Worm (Caenorhabditis elegans) whole organism, young adult: ENCODE measurements around the gene T13F3.8.
"Not testable (repeated sequence)": the region's sequence is repeated elsewhere in the genome, so short reads cannot be mapped to it uniquely, and the experiment has no call there.

ENCODE experiments used
- B0336.3 ChIP-seq: fragments of 200-800 bp; sonication (Bioruptor generic); IDR thresholded peaks from 2 replicates; pipeline ENCODE4 v1.3.6; 2022; ENCODE audit warnings: missing genetic modification characterization, missing compliant biosample characterization
- F22D6.2 ChIP-seq: sonication (generic microtip); optimal IDR thresholded peaks from 2 replicates; lab custom pipeline; 2016; ENCODE audit warnings: mild to moderate bottlenecking, missing genetic modification characterization, missing compliant biosample characterization
- F23B12.7 ChIP-seq: sonication (generic microtip); optimal IDR thresholded peaks from 2 replicates; lab custom pipeline; 2017; ENCODE audit warnings: missing genetic modification characterization, mild to moderate bottlenecking, missing compliant biosample characterization, antibody characterized with exemption, moderate library complexity; ENCODE audit not compliant: insufficient read depth
- F33H1.4 ChIP-seq: fragments of 200-800 bp; sonication (Bioruptor generic); IDR thresholded peaks from 2 replicates; pipeline ENCODE4 v1.3.6; 2022; ENCODE audit warnings: missing genetic modification reagents, missing genetic modification characterization, missing compliant biosample characterization
- F52B5.7 ChIP-seq: sonication (generic microtip); optimal IDR thresholded peaks from 2 replicates; lab custom pipeline; 2016; ENCODE audit warnings: mild to moderate bottlenecking, missing genetic modification characterization, missing compliant biosample characterization
- T07F8.4 ChIP-seq: sonication (generic microtip); optimal IDR thresholded peaks from 2 replicates; lab custom pipeline; 2016; ENCODE audit warnings: mild to moderate bottlenecking, missing genetic modification characterization, moderate library complexity, missing compliant biosample characterization
- akir-1 ChIP-seq: fragments of 200-800 bp; sonication (Bioruptor generic); optimal IDR thresholded peaks from 2 replicates; lab custom pipeline; 2018; ENCODE audit warnings: mild to moderate bottlenecking, missing genetic modification characterization, moderate library complexity, missing compliant biosample characterization
- attf-6 ChIP-seq: fragments of 200-800 bp; sonication (Bioruptor generic); IDR thresholded peaks from 2 replicates; pipeline ENCODE4 v1.3.6; 2022; ENCODE audit warnings: missing genetic modification reagents, missing genetic modification characterization, missing compliant biosample characterization
- bed-1 ChIP-seq: fragments of 200-800 bp; sonication (Bioruptor generic); IDR thresholded peaks from 2 replicates; pipeline ENCODE4 v1.3.6; 2022; ENCODE audit warnings: missing genetic modification reagents, missing genetic modification characterization, missing compliant biosample characterization
- ccch-3 ChIP-seq: fragments of 200-800 bp; sonication (Bioruptor generic); optimal IDR thresholded peaks from 2 replicates; lab custom pipeline; 2018; ENCODE audit warnings: mild to moderate bottlenecking, missing genetic modification characterization, missing compliant biosample characterization
- hmg-20 ChIP-seq: fragments of 200-800 bp; sonication (Bioruptor generic); IDR thresholded peaks from 2 replicates; pipeline ENCODE4 v1.3.6; 2022; ENCODE audit warnings: missing genetic modification reagents, missing genetic modification characterization, missing compliant biosample characterization
- hsf-1 ChIP-seq: fragments of 200-800 bp; sonication (Bioruptor generic); IDR thresholded peaks from 2 replicates; pipeline ENCODE4 v1.3.6; 2022; ENCODE audit warnings: missing genetic modification reagents, missing genetic modification characterization, missing compliant biosample characterization
- lin-54 ChIP-seq: fragments of 200-800 bp; sonication (Bioruptor generic); optimal IDR thresholded peaks from 2 replicates; lab custom pipeline; 2018; ENCODE audit warnings: mild to moderate bottlenecking, missing genetic modification characterization, missing compliant biosample characterization
- mcd-1 ChIP-seq: fragments of 200-800 bp; sonication (Bioruptor generic); IDR thresholded peaks from 2 replicates; pipeline ENCODE4 v1.3.6; 2022; ENCODE audit warnings: missing genetic modification reagents, missing genetic modification characterization, missing compliant biosample characterization
- nfya-1 ChIP-seq: sonication (generic microtip); optimal IDR thresholded peaks from 2 replicates; lab custom pipeline; 2017; ENCODE audit warnings: antibody characterized with exemption, missing compliant biosample characterization, missing genetic modification characterization, borderline replicate concordance; ENCODE audit not compliant: insufficient read depth
- nhr-120 ChIP-seq: fragments of 200-800 bp; sonication (Bioruptor generic); IDR thresholded peaks from 2 replicates; pipeline ENCODE4 v1.3.6; 2022; ENCODE audit warnings: missing genetic modification characterization, missing compliant biosample characterization
- nhr-179 ChIP-seq: sonication (generic microtip); optimal IDR thresholded peaks from 2 replicates; lab custom pipeline; 2016; ENCODE audit warnings: mild to moderate bottlenecking, missing genetic modification characterization, missing compliant biosample characterization
- nhr-27 ChIP-seq: fragments of 200-800 bp; sonication (Bioruptor generic); optimal IDR thresholded peaks from 2 replicates; lab custom pipeline; 2018; ENCODE audit warnings: mild to moderate bottlenecking, missing genetic modification characterization, moderate library complexity, missing compliant biosample characterization
- nhr-80 ChIP-seq: sonication (generic microtip); optimal IDR thresholded peaks from 2 replicates; lab custom pipeline; 2016; ENCODE audit warnings: missing genetic modification characterization, missing compliant biosample characterization
- pbrm-1 ChIP-seq: fragments of 200-800 bp; sonication (Bioruptor generic); IDR thresholded peaks from 2 replicates; pipeline ENCODE4 v1.3.6; 2022; ENCODE audit warnings: missing genetic modification reagents, missing genetic modification characterization, missing compliant biosample characterization
- repo-1 ChIP-seq: sonication (generic microtip); optimal IDR thresholded peaks from 2 replicates; lab custom pipeline; 2017; ENCODE audit warnings: mild to moderate bottlenecking, missing genetic modification characterization, missing compliant biosample characterization
- snpc-3.4 ChIP-seq: sonication (generic microtip); optimal IDR thresholded peaks from 2 replicates; lab custom pipeline; 2017; ENCODE audit warnings: missing genetic modification characterization, mild to moderate bottlenecking, missing compliant biosample characterization, antibody characterized with exemption, moderate library complexity, missing genotype, missing genetic modification reagents
- snpc-4 ChIP-seq, 5 experiments: fragments of 150-350 bp in 1 of 5; sonication (generic microtip) in 4 of 5; optimal IDR thresholded peaks; 2 replicates each; lab custom pipeline; 2014 to 2018; ENCODE audit warnings: missing genetic modification characterization in 5 of 5, missing biosample characterization in 3 of 5, antibody characterized with exemption in 2 of 5, mild to moderate bottlenecking in 2 of 5, missing compliant biosample characterization in 2 of 5, missing genotype in 2 of 5, moderate library complexity in 2 of 5, missing genetic modification reagents in 1 of 5
- somi-1 ChIP-seq: fragments of 200-800 bp; sonication (Bioruptor generic); optimal IDR thresholded peaks from 2 replicates; lab custom pipeline; 2018; ENCODE audit warnings: mild to moderate bottlenecking, missing genetic modification characterization, missing compliant biosample characterization
- tbx-9 ChIP-seq: sonication (generic microtip); optimal IDR thresholded peaks from 2 replicates; lab custom pipeline; 2016; ENCODE audit warnings: borderline replicate concordance, missing genetic modification characterization, inconsistent platforms, missing compliant biosample characterization
- tlf-1 ChIP-seq: fragments of 200-800 bp; sonication (Bioruptor generic); optimal IDR thresholded peaks from 2 replicates; lab custom pipeline; 2018; ENCODE audit warnings: mild to moderate bottlenecking, missing genetic modification characterization, missing compliant biosample characterization
- unc-62 ChIP-seq: fragments of 150-350 bp; optimal IDR thresholded peaks from 2 replicates; lab custom pipeline; 2014; ENCODE audit warnings: missing biosample characterization, missing genetic modification reagents, missing genetic modification characterization
- ztf-18 ChIP-seq: sonication (generic microtip); optimal IDR thresholded peaks from 2 replicates; lab custom pipeline; 2016; ENCODE audit warnings: missing genotype, mild to moderate bottlenecking, missing genetic modification characterization, missing compliant biosample characterization
- ztf-25 ChIP-seq: fragments of 200-800 bp; sonication (Bioruptor generic); IDR thresholded peaks from 2 replicates; pipeline ENCODE4 v1.3.6; 2022; ENCODE audit warnings: missing genetic modification reagents, missing genetic modification characterization, missing compliant biosample characterization
- ztf-28 ChIP-seq: fragments of 200-800 bp; sonication (Bioruptor generic); IDR thresholded peaks from 2 replicates; pipeline ENCODE4 v1.3.6; 2022; ENCODE audit warnings: missing genetic modification reagents, missing genetic modification characterization, missing compliant biosample characterization

T13F3.8 gene

ce11 chrV:16271121-16271520 is 1.5 kb downstream of the T13F3.8 start, which contains the start of gene T13F3.6:
Gene T13F3.6, minus strand, starts transcription at chrV:16271221.
- TF ChIP-seq ccch-3 (GFP tag; lab: Kevin White, UChicago) (no peak), nhr-179 (tag; lab: Kevin White, UChicago) (no peak), F22D6.2 (tag; lab: Kevin White, UChicago) (no peak), repo-1 (no peak), nhr-120 (no peak)

DNA sequence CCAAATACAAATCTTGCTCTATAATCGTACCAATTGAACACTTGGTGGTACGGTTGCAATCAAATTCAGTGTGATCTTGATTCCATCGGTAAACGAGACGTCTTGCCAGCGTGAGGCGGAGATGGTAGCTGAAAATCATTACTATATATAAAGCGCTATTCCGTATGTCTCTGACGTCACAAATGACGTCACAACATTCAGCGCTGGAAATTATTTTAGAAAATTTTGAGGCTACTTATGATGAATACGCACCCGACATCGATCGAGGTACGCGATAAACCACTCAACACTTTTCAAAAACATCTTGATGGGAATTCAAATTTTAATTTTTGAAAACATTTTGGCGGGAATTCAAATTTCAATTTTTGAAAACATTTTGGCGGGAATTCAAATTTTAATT is 3.8 kb downstream of the T13F3.8 start:
- TF ChIP-seq pbrm-1 (GFP tag; lab: Robert Waterston, UW) (peak; percentile 6; the same call in 1 of the 2 replicates), attf-6 (GFP tag; lab: Robert Waterston, UW) (0 out of 2 replicates have a peak, but pooled peaks have one; percentile 58), snpc-4 (tag; optimal IDR thresholded peaks at IDR 0.05; lab: Kevin White, UChicago) (peak in 1 of 4 experiments; percentile 62)
- TF ChIP-seq snpc-4 (GFP tag; optimal IDR thresholded peaks at IDR 0.05; lab: Kevin White, UChicago), result not testable (repeated sequence)
- TF ChIP-seq, all 124 proteins: peak for 3; not testable (repeated sequence) for 121

DNA sequence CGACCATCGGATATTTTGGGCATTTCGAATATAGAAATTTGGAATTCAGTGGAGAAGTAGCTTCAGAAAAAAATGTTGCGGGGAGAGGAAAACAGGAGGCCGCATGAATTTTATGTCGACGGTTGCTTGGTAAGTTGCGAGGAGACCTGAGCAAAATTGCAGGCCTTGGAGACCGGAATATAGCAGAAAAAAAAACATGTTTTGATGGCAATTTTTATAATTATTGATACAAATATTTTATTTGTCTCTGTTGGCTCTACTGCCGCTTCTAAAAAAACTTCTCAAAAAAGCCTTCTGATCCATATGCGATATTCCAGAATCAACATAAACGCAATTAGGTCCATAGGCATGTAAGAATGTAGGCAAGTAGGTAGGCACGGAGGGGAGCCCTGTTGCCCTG is 5.7 kb downstream of the T13F3.8 start, which contains the start of gene pacl-1:
pacl-1 (minus strand) TSS at position 101 of the 400 bp plus-strand sequence.
- TF ChIP-seq mcd-1 (GFP tag; lab: Robert Waterston, UW) (no peak), T07F8.4 (no peak)

ce11 chrV:16277918-16278317 is 8.3 kb downstream of the T13F3.8 start, which contains the start of gene cyp-37B1:
Gene cyp-37B1, plus strand, starts transcription at chrV:16278116.
- TF ChIP-seq nhr-80 (tag; lab: Kevin White, UChicago) (peak; percentile 80), snpc-3.4 (tag; lab: Kevin White, UChicago) (no peak), snpc-4 (GFP tag; optimal IDR thresholded peaks at IDR 0.05; lab: Kevin White, UChicago) (no peak), snpc-4 (tag; optimal IDR thresholded peaks at IDR 0.05; lab: Kevin White, UChicago) (peak in 1 of 4 experiments; percentile 17), unc-62 (peak; percentile 23)

ce11 chrV:16282147-16282546 is 12.5 kb downstream of the T13F3.8 start, which contains the start of gene F28G4.2:
Gene F28G4.2, minus strand, starts transcription at chrV:16282321.
- TF ChIP-seq tbx-9 (tag; lab: Kevin White, UChicago) (no peak), B0336.3 (GFP tag; lab: Robert Waterston, UW) (no peak), ccch-3 (GFP tag; lab: Kevin White, UChicago) (no peak), nhr-27 (tag; lab: Kevin White, UChicago) (no peak), F52B5.7 (tag; lab: Kevin White, UChicago) (no peak), lin-54 (no peak), F33H1.4 (GFP tag; lab: Robert Waterston, UW) (no peak), ztf-28 (GFP tag; lab: Robert Waterston, UW) (no peak), akir-1 (GFP tag; lab: Kevin White, UChicago) (no peak), ztf-18 (tag; lab: Kevin White, UChicago) (no peak), somi-1 (GFP tag; lab: Kevin White, UChicago) (no peak), bed-1 (GFP tag; lab: Robert Waterston, UW) (no peak), F23B12.7 (tag; lab: Kevin White, UChicago) (no peak), ztf-25 (GFP tag; lab: Robert Waterston, UW) (no peak), hsf-1 (no peak)

DNA sequence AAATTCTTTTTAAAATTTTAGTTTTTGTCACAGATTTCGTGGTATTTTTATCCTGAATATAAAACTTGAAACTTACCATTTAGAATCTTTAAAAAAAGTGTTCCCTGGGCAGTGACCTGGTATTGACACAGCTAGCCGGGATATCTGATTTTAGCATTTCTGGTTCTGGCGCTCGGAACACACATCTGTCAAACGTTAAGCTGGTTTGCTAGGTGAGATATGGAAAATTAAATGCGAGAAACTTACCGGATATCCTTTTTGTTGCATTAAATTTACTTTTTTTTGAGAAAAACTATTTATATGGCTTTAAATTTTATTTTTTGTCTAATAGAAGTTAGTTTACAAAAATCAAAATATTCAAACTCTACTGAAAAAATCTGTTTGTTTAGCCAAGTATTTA is 16.2 kb downstream of the T13F3.8 start, which contains the start of gene F28G4.4:
F28G4.4 (minus strand) TSS at position 101 of the 400 bp plus-strand sequence.
- TF ChIP-seq nfya-1 (tag; lab: Kevin White, UChicago) (no peak), akir-1 (GFP tag; lab: Kevin White, UChicago) (no peak), tlf-1 (GFP tag; lab: Kevin White, UChicago) (no peak), attf-6 (GFP tag; lab: Robert Waterston, UW) (no peak), hmg-20 (GFP tag; lab: Robert Waterston, UW) (no peak)
